Fruit fly (Drosophila melanogaster) whole organism, embryonic: Measurements from ENCODE around the gene CG5921.
A peak's percentile ranks its signal among the peaks of the same experiment; 100 is the strongest.

Experiments
- Aef1 ChIP-seq: fragments of 200-800 bp; sonication (Bioruptor generic); IDR thresholded peaks from 3 replicates; pipeline ENCODE4 v1.3.6; 2022; ENCODE audit warnings: missing biosample characterization, missing genetic modification characterization
- B-H1 ChIP-seq: fragments of 200-800 bp; sonication (Bioruptor generic); IDR thresholded peaks from 3 replicates; pipeline ENCODE4 v1.3.6; 2022; ENCODE audit warnings: missing biosample characterization, missing genetic modification characterization
- BEAF-32 ChIP-seq: fragments of 200-800 bp; sonication (Bioruptor generic); optimal IDR thresholded peaks from 3 replicates; lab custom pipeline; 2017; ENCODE audit warnings: missing biosample characterization, missing genetic modification characterization, mild to moderate bottlenecking, moderate library complexity, missing genetic modification reagents
- C15 ChIP-seq: fragments of 200-800 bp; sonication (Bioruptor generic); IDR thresholded peaks from 3 replicates; pipeline ENCODE4 v1.3.6; 2022; ENCODE audit warnings: missing biosample characterization, missing genetic modification characterization
- CG10267 ChIP-seq: fragments of 200-800 bp; sonication (Bioruptor generic); optimal IDR thresholded peaks from 2 replicates; lab custom pipeline; 2018; ENCODE audit warnings: missing biosample characterization, mild to moderate bottlenecking, missing genetic modification characterization, moderate library complexity
- CG11504 ChIP-seq: fragments of 200-800 bp; sonication (Bioruptor generic); optimal IDR thresholded peaks from 3 replicates; lab custom pipeline; 2019; ENCODE audit warnings: missing biosample characterization, mild to moderate bottlenecking, missing genetic modification characterization, moderate library complexity
- CG32532 ChIP-seq: fragments of 200-800 bp; sonication (Bioruptor generic); IDR thresholded peaks from 2 replicates; pipeline ENCODE4 v1.3.6; 2022; ENCODE audit warnings: missing biosample characterization, missing genetic modification characterization
- CG33213 ChIP-seq: fragments of 200-800 bp; sonication (Bioruptor generic); optimal IDR thresholded peaks from 3 replicates; lab custom pipeline; 2016; ENCODE audit warnings: missing biosample characterization, missing genetic modification characterization
- CG34224 ChIP-seq: fragments of 200-800 bp; sonication (Bioruptor generic); IDR thresholded peaks from 3 replicates; pipeline ENCODE4 v1.3.6; 2022; ENCODE audit warnings: missing biosample characterization, missing genetic modification characterization; ENCODE audit not compliant: partially characterized antibody
- CG3838 ChIP-seq: fragments of 200-800 bp; sonication (Bioruptor generic); optimal IDR thresholded peaks from 3 replicates; lab custom pipeline; 2016; ENCODE audit warnings: missing biosample characterization, missing genetic modification characterization
- CG4617 ChIP-seq: fragments of 200-800 bp; sonication (Bioruptor generic); optimal IDR thresholded peaks from 3 replicates; lab custom pipeline; 2016; ENCODE audit warnings: missing biosample characterization, missing genetic modification characterization, borderline replicate concordance
- CG6254 ChIP-seq: fragments of 200-800 bp; sonication (Bioruptor generic); optimal IDR thresholded peaks from 3 replicates; lab custom pipeline; 2017; ENCODE audit warnings: mild to moderate bottlenecking, missing biosample characterization, missing genetic modification reagents, missing genetic modification characterization
- CG6854 ChIP-seq: fragments of 200-800 bp; sonication (Bioruptor generic); optimal IDR thresholded peaks from 3 replicates; lab custom pipeline; 2017; ENCODE audit warnings: missing biosample characterization, mild to moderate bottlenecking, missing genetic modification characterization
- CG9727 ChIP-seq: fragments of 200-800 bp; sonication (Bioruptor generic); optimal IDR thresholded peaks from 3 replicates; lab custom pipeline; 2017; ENCODE audit warnings: missing biosample characterization, mild to moderate bottlenecking, missing genetic modification characterization
- Dek ChIP-seq: fragments of 200-800 bp; sonication (Bioruptor generic); optimal IDR thresholded peaks from 3 replicates; lab custom pipeline; 2019; ENCODE audit warnings: missing biosample characterization, mild to moderate bottlenecking, missing genetic modification characterization, moderate library complexity
- H2.0 ChIP-seq: fragments of 200-800 bp; sonication (Bioruptor generic); IDR thresholded peaks from 2 replicates; pipeline ENCODE4 v1.3.6; 2022; ENCODE audit warnings: missing biosample characterization, missing genetic modification characterization
- HLH3B ChIP-seq: fragments of 200-800 bp; sonication (Bioruptor generic); IDR thresholded peaks from 2 replicates; pipeline ENCODE4 v1.3.6; 2022; ENCODE audit warnings: missing biosample characterization, missing genetic modification characterization
- Hmr ChIP-seq: fragments of 200-800 bp; sonication (Bioruptor generic); optimal IDR thresholded peaks from 3 replicates; lab custom pipeline; 2017; ENCODE audit warnings: mild to moderate bottlenecking, missing biosample characterization, missing genetic modification reagents, missing genetic modification characterization
- Kr ChIP-seq: fragments of 200-800 bp; sonication (Bioruptor generic); optimal IDR thresholded peaks from 2 replicates; lab custom pipeline; 2017; ENCODE audit warnings: missing biosample characterization, mild to moderate bottlenecking, missing genetic modification characterization
- Lim3 ChIP-seq: fragments of 200-800 bp; sonication (Bioruptor generic); IDR thresholded peaks from 2 replicates; pipeline ENCODE4 v1.3.6; 2022; ENCODE audit warnings: missing biosample characterization, missing genetic modification characterization
- MESR4 ChIP-seq: fragments of 200-800 bp; sonication (Bioruptor generic); optimal IDR thresholded peaks from 2 replicates; lab custom pipeline; 2018; ENCODE audit warnings: missing biosample characterization, mild to moderate bottlenecking, missing genetic modification characterization, moderate library complexity
- Max ChIP-seq: fragments of 200-800 bp; sonication (Bioruptor generic); optimal IDR thresholded peaks from 2 replicates; lab custom pipeline; 2016; ENCODE audit warnings: missing biosample characterization, mild to moderate bottlenecking, missing genetic modification characterization
- Nf-YB ChIP-seq: fragments of 200-800 bp; sonication (Bioruptor generic); optimal IDR thresholded peaks from 3 replicates; lab custom pipeline; 2019; ENCODE audit warnings: missing biosample characterization, mild to moderate bottlenecking, missing genetic modification characterization, moderate library complexity
- PHDP ChIP-seq: fragments of 200-800 bp; sonication (Bioruptor generic); optimal IDR thresholded peaks from 3 replicates; lab custom pipeline; 2018; ENCODE audit warnings: missing biosample characterization, mild to moderate bottlenecking, missing genetic modification characterization, moderate library complexity
- Pdp1 ChIP-seq, 2 experiments: fragments of 200-800 bp; sonication (Bioruptor generic); optimal IDR thresholded peaks; 3 replicates each; lab custom pipeline; 2016; ENCODE audit warnings: missing biosample characterization in 2 of 2, missing genetic modification characterization in 2 of 2, mild to moderate bottlenecking in 1 of 2, moderate library complexity in 1 of 2
- Side ChIP-seq: fragments of 200-800 bp; sonication (Bioruptor generic); optimal IDR thresholded peaks from 2 replicates; lab custom pipeline; 2016; ENCODE audit warnings: missing biosample characterization, missing genetic modification characterization
- Sox100B ChIP-seq: fragments of 200-800 bp; sonication (Bioruptor generic); optimal IDR thresholded peaks from 3 replicates; lab custom pipeline; 2018; ENCODE audit warnings: missing biosample characterization, mild to moderate bottlenecking, missing genetic modification characterization
- TFAM ChIP-seq: fragments of 200-800 bp; sonication (Bioruptor generic); optimal IDR thresholded peaks from 2 replicates; lab custom pipeline; 2017; ENCODE audit warnings: missing biosample characterization, missing genetic modification characterization, inconsistent platforms
- Usf ChIP-seq: fragments of 200-800 bp; sonication (Bioruptor generic); optimal IDR thresholded peaks from 2 replicates; lab custom pipeline; 2017; ENCODE audit warnings: missing genotype, missing biosample characterization, missing genetic modification characterization
- Xrp1 ChIP-seq: fragments of 200-800 bp; sonication (Bioruptor generic); IDR thresholded peaks from 2 replicates; pipeline ENCODE4 v1.3.6; 2022; ENCODE audit warnings: missing biosample characterization, missing genetic modification characterization
- bab2 ChIP-seq: fragments of 200-800 bp; sonication (Bioruptor generic); optimal IDR thresholded peaks from 2 replicates; lab custom pipeline; 2016; ENCODE audit warnings: missing biosample characterization, missing genetic modification characterization
- br ChIP-seq: fragments of >200 bp; optimal IDR thresholded peaks from 2 replicates; lab custom pipeline; 2017
- disco-r ChIP-seq: fragments of 200-800 bp; sonication (Bioruptor generic); optimal IDR thresholded peaks from 2 replicates; lab custom pipeline; 2016; ENCODE audit warnings: missing biosample characterization, missing genetic modification characterization
- eve ChIP-seq, 2 experiments: fragments of >200 bp; optimal IDR thresholded peaks; 2 replicates each; lab custom pipeline; 2017; ENCODE audit warnings: missing biosample characterization in 2 of 2, missing genetic modification characterization in 2 of 2
- h ChIP-seq: fragments of >200 bp; optimal IDR thresholded peaks from 2 replicates; lab custom pipeline; 2017
- hb ChIP-seq: fragments of 200-800 bp; sonication (Bioruptor generic); IDR thresholded peaks from 3 replicates; pipeline ENCODE4 v1.3.6; 2022; ENCODE audit warnings: missing biosample characterization, missing genetic modification characterization; ENCODE audit not compliant: partially characterized antibody
- hth ChIP-seq: fragments of >200 bp; optimal IDR thresholded peaks from 2 replicates; lab custom pipeline; 2017; ENCODE audit warnings: inconsistent platforms
- insv ChIP-seq, 2 experiments: fragments of 200-800 bp; sonication (Bioruptor generic); optimal IDR thresholded peaks; 3 replicates each; lab custom pipeline; 2016 to 2018; ENCODE audit warnings: missing biosample characterization in 2 of 2, missing genetic modification characterization in 2 of 2
- inv ChIP-seq: fragments of 200-800 bp; sonication (Bioruptor generic); IDR thresholded peaks from 2 replicates; pipeline ENCODE4 v1.3.6; 2022; ENCODE audit warnings: missing biosample characterization, missing genetic modification characterization; ENCODE audit not compliant: partially characterized antibody
- nmo ChIP-seq: fragments of 200-800 bp; sonication (Bioruptor generic); optimal IDR thresholded peaks from 2 replicates; lab custom pipeline; 2018; ENCODE audit warnings: missing biosample characterization, mild to moderate bottlenecking, missing genetic modification characterization, moderate library complexity
- otp ChIP-seq: fragments of 200-800 bp; sonication (Bioruptor generic); IDR thresholded peaks from 3 replicates; pipeline ENCODE4, ENCODE4 v1.3.6; 2022; ENCODE audit warnings: missing biosample characterization, missing genetic modification characterization
- phol ChIP-seq: fragments of 200-800 bp; sonication (Bioruptor generic); optimal IDR thresholded peaks from 3 replicates; lab custom pipeline; 2018; ENCODE audit warnings: missing biosample characterization, mild to moderate bottlenecking, missing genetic modification characterization, moderate library complexity
- pum ChIP-seq: fragments of 200-800 bp; sonication (Bioruptor generic); optimal IDR thresholded peaks from 2 replicates; lab custom pipeline; 2016; ENCODE audit warnings: missing biosample characterization, missing genetic modification characterization
- rib ChIP-seq: fragments of 200-800 bp; sonication (Bioruptor generic); IDR thresholded peaks from 2 replicates; pipeline ENCODE4 v1.3.6; 2022; ENCODE audit warnings: missing biosample characterization, missing genetic modification characterization
- slbo ChIP-seq: fragments of 200-800 bp; sonication (Bioruptor generic); IDR thresholded peaks from 2 replicates; pipeline ENCODE4 v1.3.6; 2022; ENCODE audit warnings: missing biosample characterization, missing genetic modification characterization
- slou ChIP-seq: fragments of 200-800 bp; sonication (Bioruptor generic); optimal IDR thresholded peaks from 3 replicates; lab custom pipeline; 2016; ENCODE audit warnings: missing biosample characterization, missing genetic modification characterization
- tin ChIP-seq: fragments of 200-800 bp; sonication (Bioruptor generic); optimal IDR thresholded peaks from 3 replicates; lab custom pipeline; 2016; ENCODE audit warnings: missing biosample characterization, missing genetic modification characterization
- vnd ChIP-seq: fragments of 200-800 bp; sonication (Bioruptor generic); IDR thresholded peaks from 3 replicates; pipeline ENCODE4 v1.3.6; 2022; ENCODE audit warnings: missing biosample characterization, missing genetic modification characterization; ENCODE audit not compliant: partially characterized antibody
- wek ChIP-seq: fragments of 200-800 bp; sonication (Bioruptor generic); optimal IDR thresholded peaks from 3 replicates; lab custom pipeline; 2018; ENCODE audit warnings: missing biosample characterization, mild to moderate bottlenecking, missing genetic modification characterization, moderate library complexity
- zen2 ChIP-seq: fragments of 200-800 bp; sonication (Bioruptor generic); IDR thresholded peaks from 3 replicates; pipeline ENCODE4 v1.3.6; 2022; ENCODE audit warnings: missing biosample characterization, missing genetic modification characterization; ENCODE audit not compliant: partially characterized antibody

CG5921 gene

DNA sequence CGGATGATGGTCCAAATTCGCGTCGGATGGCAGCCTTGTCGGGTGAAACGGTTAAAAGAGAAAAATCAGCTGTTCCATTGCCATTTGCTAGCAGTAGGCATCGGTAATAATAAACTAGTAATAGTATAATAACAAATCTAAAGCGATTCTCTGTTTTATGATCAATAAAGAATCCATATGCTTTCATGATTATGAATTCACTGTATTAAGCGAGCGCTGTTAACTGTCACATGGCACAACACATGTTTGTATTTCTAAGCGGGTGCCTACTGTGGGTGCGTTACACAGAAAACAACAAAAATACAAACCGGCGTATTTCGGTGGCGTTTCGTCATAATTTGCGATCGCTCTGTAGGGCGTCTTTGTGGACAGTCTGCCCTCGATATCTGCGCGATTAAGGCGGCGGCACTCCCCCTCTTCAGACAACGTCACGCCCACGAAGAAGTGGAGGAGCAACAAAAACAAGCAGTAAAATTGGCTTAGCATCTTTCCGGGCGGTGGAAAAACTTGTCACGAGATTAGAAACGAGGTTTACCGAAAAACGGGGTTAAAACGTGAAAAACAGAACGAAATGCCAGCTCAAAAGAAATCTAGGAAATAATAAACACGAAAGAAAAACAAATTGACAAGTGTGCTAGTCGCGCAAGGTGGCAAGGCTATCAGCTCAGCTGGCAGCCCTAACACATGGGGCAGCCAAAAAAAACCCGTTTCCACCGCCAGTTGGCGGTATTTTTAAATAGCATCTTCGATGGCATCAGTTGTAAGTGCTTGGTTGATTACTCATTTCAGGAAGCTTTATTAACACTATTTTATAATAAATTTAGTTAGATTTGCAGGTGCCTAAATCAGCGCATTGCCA is 40.4 kb downstream of the CG5921 start, which contains the start of the genes Nep1 and Mipp2 (continued):
- no peak for TF ChIP-seq Kr (GFP tag; lab: Kevin White, UChicago)
- TF ChIP-seq pum (GFP tag; lab: Kevin White, UChicago), result no peak
- TF ChIP-seq insv (GFP tag; optimal IDR thresholded peaks at IDR 0.05; lab: Kevin White, UChicago), result no peak
- no peak for TF ChIP-seq CG10267 (tag; lab: Kevin White, UChicago)
- peak; percentile 23; the same call in 1 of the 3 replicates for TF ChIP-seq B-H1 (GFP tag; lab: Robert Waterston, UW)
- no peak for TF ChIP-seq slou (GFP tag; lab: Kevin White, UChicago)
- TF ChIP-seq CG33213, result no peak
- peak; percentile 18; the same call in 1 of the 2 replicates for TF ChIP-seq H2.0 (GFP tag; lab: Robert Waterston, UW)
- no peak for TF ChIP-seq C15 (GFP tag; lab: Robert Waterston, UW)
- TF ChIP-seq CG6254, result no peak
- TF ChIP-seq otp, result no peak
- peak; percentile 36 for TF ChIP-seq CG4617 (GFP tag; lab: Kevin White, UChicago)
- no peak for TF ChIP-seq Lim3
- TF ChIP-seq CG3838 (GFP tag; lab: Kevin White, UChicago), result no peak
- TF ChIP-seq h (lab: Kevin White, UChicago), result no peak
- peak; percentile 28 for TF ChIP-seq BEAF-32 (GFP tag; lab: Kevin White, UChicago)
- peak; percentile 49 for TF ChIP-seq Xrp1
- no peak for TF ChIP-seq Max
- no peak for TF ChIP-seq br (lab: Kevin White, UChicago)
- TF ChIP-seq Usf (GFP tag; lab: Kevin White, UChicago), result no peak
- TF ChIP-seq disco-r (GFP tag; lab: Kevin White, UChicago), result no peak
- peak; percentile 64 for TF ChIP-seq Aef1 (GFP tag; lab: Robert Waterston, UW)
- no peak for TF ChIP-seq TFAM (GFP tag; lab: Kevin White, UChicago)
- TF ChIP-seq vnd (GFP tag; lab: Robert Waterston, UW), result no peak
- TF ChIP-seq nmo (GFP tag; lab: Kevin White, UChicago), result peak; percentile 25
- TF ChIP-seq Hmr (GFP tag; lab: Kevin White, UChicago), result peak; percentile 47
- TF ChIP-seq CG11504 (tag; lab: Kevin White, UChicago), result peak; percentile 37
- peak; percentile 4 for TF ChIP-seq Dek
- no peak for TF ChIP-seq CG9727
- TF ChIP-seq tin (GFP tag; lab: Kevin White, UChicago), result no peak
- TF ChIP-seq wek (GFP tag; lab: Kevin White, UChicago), result no peak
- TF ChIP-seq PHDP (tag; lab: Kevin White, UChicago), result peak; percentile 15
- TF ChIP-seq bab2 (GFP tag; lab: Kevin White, UChicago), result peak; percentile 53
- TF ChIP-seq rib (GFP tag; lab: Robert Waterston, UW), result no peak
- no peak for TF ChIP-seq Sox100B (GFP tag; lab: Kevin White, UChicago)
- TF ChIP-seq CG34224 (GFP tag; lab: Robert Waterston, UW), result no peak
- TF ChIP-seq HLH3B, result peak; percentile 32; the same call in 1 of the 2 replicates
- no peak for TF ChIP-seq zen2
- TF ChIP-seq slbo (GFP tag; lab: Robert Waterston, UW), result peak; percentile 76
- peak; percentile 1 for TF ChIP-seq CG6854
- TF ChIP-seq MESR4, result no peak
- TF ChIP-seq Nf-YB (GFP tag; lab: Kevin White, UChicago), result no peak
- TF ChIP-seq hth, result no peak
- TF ChIP-seq inv (GFP tag; lab: Robert Waterston, UW), result no peak
- TF ChIP-seq eve (GFP tag; optimal IDR thresholded peaks at IDR 0.05; lab: Kevin White, UChicago), result no peak
- no peak for TF ChIP-seq hb (GFP tag; lab: Robert Waterston, UW)
- TF ChIP-seq CG32532 (GFP tag; lab: Robert Waterston, UW), result peak; percentile 54
- no peak for TF ChIP-seq phol (tag; lab: Kevin White, UChicago)
- peak; percentile 13 for TF ChIP-seq Side (GFP tag; lab: Kevin White, UChicago)
- peak in 1 of 2 experiments; percentile 7 for TF ChIP-seq Pdp1 (GFP tag; optimal IDR thresholded peaks at IDR 0.05; lab: Kevin White, UChicago)
